Fruit fly (Drosophila melanogaster): ENCODE results near the gene grk.

grk gene

DNA sequence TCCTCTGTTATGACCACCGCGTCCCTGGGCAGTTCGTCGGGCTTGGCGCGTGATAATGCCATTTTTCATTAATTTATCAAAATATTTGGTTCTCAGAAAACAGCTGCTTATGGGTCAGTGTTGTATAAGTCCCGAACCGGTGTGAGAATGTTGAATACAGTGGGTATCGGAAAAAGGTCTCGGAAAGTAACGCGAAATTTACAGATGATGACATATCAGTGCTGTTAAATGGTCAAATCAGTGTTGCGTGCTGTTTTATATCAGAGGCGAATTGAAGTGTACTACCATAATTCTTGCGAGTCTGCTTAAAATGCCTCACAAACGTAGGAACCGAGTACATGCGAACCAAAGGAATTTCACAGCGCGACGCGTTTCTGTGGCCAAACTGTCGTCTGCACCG, 50.8 kb downstream of the grk start, which contains the start of the genes CG13392 and Rcd4 (continued):
- TF ChIP-seq cg (GFP tag; optimal IDR thresholded peaks at IDR 0.05) (no peak), Abd-B (GFP tag; optimal IDR thresholded peaks at IDR 0.05) (no peak), CG1529 (GFP tag; optimal IDR thresholded peaks at IDR 0.05) (peak; percentile 37), vvl (GFP tag; IDR thresholded peaks at IDR 0.05) (peak; percentile 87), CG14667 (GFP tag; IDR thresholded peaks at IDR 0.05) (no peak), inv (GFP tag; IDR thresholded peaks at IDR 0.05; ENCODE audit: partially characterized antibody) (0 out of 2 replicates have a peak, but pooled peaks have one; percentile 22), Lpt (GFP tag; optimal IDR thresholded peaks at IDR 0.05) (no peak), CG12769 (tag; optimal IDR thresholded peaks at IDR 0.05) (peak; percentile 72), gro (GFP tag; optimal IDR thresholded peaks at IDR 0.05) (peak; percentile 79), CG9797 (GFP tag; optimal IDR thresholded peaks at IDR 0.05) (peak; percentile 33), tio (GFP tag; optimal IDR thresholded peaks at IDR 0.05) (no peak), ewg (GFP tag; optimal IDR thresholded peaks at IDR 0.05) (peak; percentile 20), Mrtf (GFP tag; IDR thresholded peaks at IDR 0.05) (0 out of 3 replicates have a peak, but pooled peaks have one; percentile 34), CG7271 (tag; optimal IDR thresholded peaks at IDR 0.05) (peak; percentile 70), Optix (GFP tag; IDR thresholded peaks at IDR 0.05) (0 out of 3 replicates have a peak, but pooled peaks have one; percentile 25), zfh2 (GFP tag; optimal IDR thresholded peaks at IDR 0.05) (peak; percentile 82), CG6254 (GFP tag; optimal IDR thresholded peaks at IDR 0.05) (peak; percentile 24), CG12942 (GFP tag; optimal IDR thresholded peaks at IDR 0.05) (peak; percentile 71), ERR (GFP tag; optimal IDR thresholded peaks at IDR 0.05) (peak; percentile 81), klu (GFP tag; IDR thresholded peaks at IDR 0.05) (peak; percentile 43; the same call in 1 of the 2 replicates), hth (optimal IDR thresholded peaks at IDR 0.05) (no peak), CG7786 (GFP tag; optimal IDR thresholded peaks at IDR 0.05) (peak; percentile 88), CG8944 (GFP tag; optimal IDR thresholded peaks at IDR 0.05) (peak; percentile 56), Tbp (GFP tag; optimal IDR thresholded peaks at IDR 0.05) (no peak), CG12299 (tag; optimal IDR thresholded peaks at IDR 0.05) (peak; percentile 41), eyg (GFP tag; optimal IDR thresholded peaks at IDR 0.05) (peak; percentile 10), mirr (GFP tag; optimal IDR thresholded peaks at IDR 0.05) (peak; percentile 65), CG10543 (GFP tag; optimal IDR thresholded peaks at IDR 0.05) (peak; percentile 61), unc-4 (GFP tag; IDR thresholded peaks at IDR 0.05; ENCODE audit: partially characterized antibody) (peak; percentile 54), CG10565 (GFP tag; optimal IDR thresholded peaks at IDR 0.05) (no peak), mam (GFP tag; optimal IDR thresholded peaks at IDR 0.05) (peak; percentile 84), CG11560 (tag; IDR thresholded peaks at IDR 0.05) (no peak), pb (GFP tag; optimal IDR thresholded peaks at IDR 0.05) (peak; percentile 63), MESR4 (GFP tag; optimal IDR thresholded peaks at IDR 0.05) (peak; percentile 78), Sin3A (optimal IDR thresholded peaks at IDR 0.05) (peak; percentile 32), sob (GFP tag; IDR thresholded peaks at IDR 0.05) (peak; percentile 91), Dip2 (GFP tag; IDR thresholded peaks at IDR 0.05) (no peak), ase (GFP tag; IDR thresholded peaks at IDR 0.05) (no peak), Ssrp (tag; optimal IDR thresholded peaks at IDR 0.05) (no peak), oc (tag; optimal IDR thresholded peaks at IDR 0.05) (no peak), CG11085 (GFP tag; IDR thresholded peaks at IDR 0.05) (peak; percentile 61; the same call in 1 of the 2 replicates), psq (GFP tag; optimal IDR thresholded peaks at IDR 0.05) (peak; percentile 9), CG16779 (GFP tag; IDR thresholded peaks at IDR 0.05) (peak; percentile 84), CG3163 (GFP tag; optimal IDR thresholded peaks at IDR 0.05) (peak; percentile 64), CG2875 (GFP tag; optimal IDR thresholded peaks at IDR 0.05) (peak; percentile 10), CG18764 (GFP tag; optimal IDR thresholded peaks at IDR 0.05) (peak; percentile 70), E2f2 (GFP tag; IDR thresholded peaks at IDR 0.05) (peak; percentile 56), crol (GFP tag; IDR thresholded peaks at IDR 0.05) (no peak), onecut (GFP tag; IDR thresholded peaks at IDR 0.05) (peak; percentile 49; the same call in 1 of the 2 replicates), sisA (GFP tag; IDR thresholded peaks at IDR 0.05) (0 out of 2 replicates have a peak, but pooled peaks have one; percentile 33), Taf1 (GFP tag; IDR thresholded peaks at IDR 0.05) (peak; percentile 58), CG7928 (GFP tag; optimal IDR thresholded peaks at IDR 0.05) (peak; percentile 25)

Measured in whole organism, embryonic.